Worm (Caenorhabditis elegans) whole organism, L3 larva: ENCODE data around the gene pha-2.

Source experiments
- R02D3.7 ChIP-seq: fragments of 150-350 bp; optimal IDR thresholded peaks from 2 replicates; lab custom pipeline; 2014; ENCODE audit warnings: missing biosample characterization, missing genetic modification characterization
- ZK546.5 ChIP-seq: sonication (generic microtip); optimal IDR thresholded peaks from 2 replicates; lab custom pipeline; 2017; ENCODE audit warnings: missing biosample characterization, missing genetic modification characterization
- aly-2 ChIP-seq: fragments of 150-350 bp; optimal IDR thresholded peaks from 2 replicates; lab custom pipeline; 2014; ENCODE audit warnings: missing biosample characterization, missing genetic modification characterization
- ceh-16 ChIP-seq: sonication (generic microtip); optimal IDR thresholded peaks from 2 replicates; lab custom pipeline; 2017; ENCODE audit warnings: missing biosample characterization, missing genetic modification characterization
- ceh-28 ChIP-seq: fragments of 150-350 bp; optimal IDR thresholded peaks from 2 replicates; lab custom pipeline; 2014; ENCODE audit warnings: missing biosample characterization, missing genetic modification reagents, missing genetic modification characterization
- ceh-82 ChIP-seq: fragments of 150-350 bp; optimal IDR thresholded peaks from 2 replicates; lab custom pipeline; 2014; ENCODE audit warnings: missing biosample characterization, missing genetic modification characterization
- ceh-9 ChIP-seq: sonication (generic microtip); optimal IDR thresholded peaks from 2 replicates; lab custom pipeline; 2018; ENCODE audit warnings: missing biosample characterization, missing genetic modification characterization
- daf-12 ChIP-seq: fragments of 150-350 bp; optimal IDR thresholded peaks from 2 replicates; lab custom pipeline; 2014; ENCODE audit warnings: missing biosample characterization, missing genetic modification reagents, missing genetic modification characterization
- egl-27 ChIP-seq: sonication (generic microtip); optimal IDR thresholded peaks from 4 replicates; lab custom pipeline; 2017; ENCODE audit warnings: missing biosample characterization, missing genetic modification reagents, missing genetic modification characterization
- elt-1 ChIP-seq: fragments of 150-350 bp; optimal IDR thresholded peaks from 2 replicates; lab custom pipeline; 2014; ENCODE audit warnings: missing biosample characterization, missing genetic modification characterization
- elt-2 ChIP-seq: sonication (generic microtip); optimal IDR thresholded peaks from 2 replicates; lab custom pipeline; 2016; ENCODE audit warnings: missing genetic modification reagents, mild to moderate bottlenecking, missing genetic modification characterization, missing compliant biosample characterization
- elt-3 ChIP-seq, 3 experiments: fragments of 150-350 bp in 1 of 3; sonication (generic microtip) in 2 of 3; optimal IDR thresholded peaks; 2 replicates in 2 of 3; 4 replicates in 1 of 3; lab custom pipeline; 2014 to 2017; ENCODE audit warnings: missing biosample characterization in 3 of 3, missing genetic modification characterization in 3 of 3
- eor-1 ChIP-seq, 2 experiments: fragments of 150-350 bp; optimal IDR thresholded peaks; 2 replicates each; lab custom pipeline; 2014 to 2018; ENCODE audit warnings: missing biosample characterization in 2 of 2, missing genetic modification characterization in 2 of 2
- fkh-10 ChIP-seq: sonication (generic microtip); optimal IDR thresholded peaks from 2 replicates; lab custom pipeline; 2017; ENCODE audit warnings: missing biosample characterization, missing genetic modification reagents, missing genetic modification characterization
- fkh-2 ChIP-seq: fragments of 150-350 bp; optimal IDR thresholded peaks from 2 replicates; lab custom pipeline; 2014; ENCODE audit warnings: missing biosample characterization, missing genetic modification reagents, missing genetic modification characterization
- fos-1 ChIP-seq: fragments of 150-350 bp; optimal IDR thresholded peaks from 2 replicates; lab custom pipeline; 2014; ENCODE audit warnings: missing biosample characterization, missing genetic modification characterization
- hmg-11 ChIP-seq: sonication (generic microtip); optimal IDR thresholded peaks from 2 replicates; lab custom pipeline; 2016; ENCODE audit warnings: missing genetic modification characterization, missing compliant biosample characterization
- jun-1 ChIP-seq: fragments of 150-350 bp; optimal IDR thresholded peaks from 2 replicates; lab custom pipeline; 2014; ENCODE audit warnings: missing biosample characterization, missing genetic modification reagents, missing genetic modification characterization
- lin-15B ChIP-seq: fragments of 150-350 bp; optimal IDR thresholded peaks from 2 replicates; lab custom pipeline; 2014; ENCODE audit warnings: missing biosample characterization, missing genetic modification characterization
- lin-39 ChIP-seq: fragments of 150-350 bp; optimal IDR thresholded peaks from 2 replicates; lab custom pipeline; 2018; ENCODE audit warnings: missing biosample characterization, missing genetic modification reagents, missing genetic modification characterization
- lsy-12 ChIP-seq: sonication (generic microtip); optimal IDR thresholded peaks from 2 replicates; lab custom pipeline; 2016; ENCODE audit warnings: mild to moderate bottlenecking, missing genetic modification characterization, missing compliant biosample characterization
- mdl-1 ChIP-seq: fragments of 150-350 bp; optimal IDR thresholded peaks from 2 replicates; lab custom pipeline; 2014; ENCODE audit warnings: missing biosample characterization, missing genetic modification characterization
- mml-1 ChIP-seq: fragments of 150-350 bp; sonication (generic microtip); optimal IDR thresholded peaks from 3 replicates; lab custom pipeline; 2014; ENCODE audit warnings: missing biosample characterization, missing genetic modification characterization
- nfya-1 ChIP-seq: sonication (generic microtip); optimal IDR thresholded peaks from 2 replicates; lab custom pipeline; 2017; ENCODE audit warnings: missing genetic modification characterization, mild to moderate bottlenecking, missing compliant biosample characterization, antibody characterized with exemption, moderate library complexity; ENCODE audit not compliant: insufficient read depth
- nhr-11 ChIP-seq: fragments of 150-350 bp; optimal IDR thresholded peaks from 2 replicates; lab custom pipeline; 2014; ENCODE audit warnings: missing biosample characterization, missing genetic modification characterization
- nhr-12 ChIP-seq: fragments of 150-350 bp; optimal IDR thresholded peaks from 2 replicates; lab custom pipeline; 2014; ENCODE audit warnings: missing biosample characterization, missing genetic modification characterization
- nhr-23 ChIP-seq: fragments of 150-350 bp; optimal IDR thresholded peaks from 2 replicates; lab custom pipeline; 2014; ENCODE audit warnings: missing biosample characterization, missing genetic modification reagents, missing genetic modification characterization
- nhr-237 ChIP-seq: fragments of 150-350 bp; optimal IDR thresholded peaks from 2 replicates; lab custom pipeline; 2014; ENCODE audit warnings: missing biosample characterization, missing genetic modification characterization
- nhr-25 ChIP-seq: sonication (generic microtip); optimal IDR thresholded peaks from 2 replicates; lab custom pipeline; 2017; ENCODE audit warnings: missing biosample characterization, missing genetic modification characterization
- nhr-28 ChIP-seq: fragments of 150-350 bp; optimal IDR thresholded peaks from 2 replicates; lab custom pipeline; 2014; ENCODE audit warnings: missing biosample characterization, missing genetic modification characterization
- nhr-43 ChIP-seq: sonication (generic microtip); optimal IDR thresholded peaks from 2 replicates; lab custom pipeline; 2016; ENCODE audit warnings: mild to moderate bottlenecking, missing genetic modification characterization, missing compliant biosample characterization; ENCODE audit not compliant: poor library complexity, severe bottlenecking
- nhr-67 ChIP-seq: fragments of 150-350 bp; optimal IDR thresholded peaks from 2 replicates; lab custom pipeline; 2014; ENCODE audit warnings: missing biosample characterization, missing genetic modification characterization
- nhr-76 ChIP-seq: fragments of 150-350 bp; sonication (generic microtip); optimal IDR thresholded peaks from 5 replicates; lab custom pipeline; 2014; ENCODE audit warnings: missing biosample characterization, missing genetic modification characterization
- nhr-77 ChIP-seq: fragments of 150-350 bp; optimal IDR thresholded peaks from 2 replicates; lab custom pipeline; 2014; ENCODE audit warnings: missing biosample characterization, missing genetic modification characterization
- pha-4 ChIP-seq: fragments of 150-350 bp; optimal IDR thresholded peaks from 2 replicates; lab custom pipeline; 2014; ENCODE audit warnings: missing biosample characterization, missing genetic modification reagents, missing genetic modification characterization
- pqm-1 ChIP-seq: fragments of 150-350 bp; optimal IDR thresholded peaks from 2 replicates; lab custom pipeline; 2017; ENCODE audit warnings: missing biosample characterization, missing genetic modification characterization, inconsistent platforms
- sea-2 ChIP-seq: fragments of 150-350 bp; sonication (generic microtip); optimal IDR thresholded peaks from 4 replicates; lab custom pipeline; 2014; ENCODE audit warnings: missing biosample characterization, missing genetic modification reagents, missing genetic modification characterization
- skn-1 ChIP-seq: fragments of 150-350 bp; optimal IDR thresholded peaks from 2 replicates; lab custom pipeline; 2014; ENCODE audit warnings: missing biosample characterization, missing genetic modification characterization
- snpc-4 ChIP-seq: fragments of 150-350 bp; optimal IDR thresholded peaks from 2 replicates; lab custom pipeline; 2014; ENCODE audit warnings: missing biosample characterization, missing genetic modification characterization
- tbx-2 ChIP-seq: sonication (generic microtip); optimal IDR thresholded peaks from 2 replicates; lab custom pipeline; 2016; ENCODE audit warnings: mild to moderate bottlenecking, missing genetic modification characterization, missing compliant biosample characterization
- unc-62 ChIP-seq: fragments of 150-350 bp; sonication (generic microtip); optimal IDR thresholded peaks from 4 replicates; lab custom pipeline; 2014; ENCODE audit warnings: missing biosample characterization, missing genetic modification reagents, missing genetic modification characterization
- zag-1 ChIP-seq: fragments of 150-350 bp; optimal IDR thresholded peaks from 2 replicates; lab custom pipeline; 2014; ENCODE audit warnings: missing biosample characterization, missing genetic modification characterization
- ztf-11 ChIP-seq: fragments of 150-350 bp; optimal IDR thresholded peaks from 2 replicates; lab custom pipeline; 2014; ENCODE audit warnings: missing biosample characterization, missing genetic modification characterization
- ztf-4 ChIP-seq: fragments of 150-350 bp; optimal IDR thresholded peaks from 2 replicates; lab custom pipeline; 2014; ENCODE audit warnings: missing biosample characterization, missing genetic modification characterization

pha-2 gene

ce11 chrX:601340-601757 lies 35.4 kb downstream of the pha-2 start (continued):
- TF ChIP-seq elt-1 (tag; lab: Kevin White, UChicago), result no peak
- TF ChIP-seq nhr-77, result no peak
- TF ChIP-seq fos-1, result no peak
- no peak for TF ChIP-seq fkh-2 (tag; lab: Kevin White, UChicago)

ce11 chrX:600671-601070 lies 36.1 kb downstream of the pha-2 start:
- TF ChIP-seq pha-4 (tag; lab: Kevin White, UChicago), result peak; percentile 86
- TF ChIP-seq elt-2, result peak; percentile 53
- no peak for TF ChIP-seq snpc-4
- TF ChIP-seq mdl-1 (tag; lab: Kevin White, UChicago), result no peak
- peak; percentile 46 for TF ChIP-seq pqm-1 (tag; lab: Kevin White, UChicago)

ce11 chrX:599476-599875 lies 37.3 kb downstream of the pha-2 start, which contains the start of gene F13C5.3:
Gene F13C5.3 (minus strand): TSS chrX:599576.
- TF ChIP-seq jun-1 (tag; lab: Kevin White, UChicago) (no peak), nhr-12 (tag; lab: Kevin White, UChicago) (no peak), ceh-28 (tag; lab: Kevin White, UChicago) (no peak), nhr-25 (tag; lab: Kevin White, UChicago) (no peak), nhr-23 (tag; lab: Kevin White, UChicago) (no peak), skn-1 (tag; lab: Kevin White, UChicago) (no peak)

ce11 chrX:593910-594447 lies 42.8 kb downstream of the pha-2 start, which contains the start of gene F13C5.2:
Gene F13C5.2 (plus strand): TSS chrX:593960.
- no peak for TF ChIP-seq nfya-1
- TF ChIP-seq ztf-11 (tag; lab: Kevin White, UChicago), result no peak
- no peak for TF ChIP-seq jun-1 (tag; lab: Kevin White, UChicago)
- no peak for TF ChIP-seq lsy-12
- TF ChIP-seq nhr-11, result no peak
- no peak for TF ChIP-seq ceh-82 (tag; lab: Kevin White, UChicago)
- no peak for TF ChIP-seq mml-1 (tag; lab: Kevin White, UChicago)
- TF ChIP-seq daf-12, result no peak
- TF ChIP-seq hmg-11 (tag; lab: Kevin White, UChicago), result no peak

ce11 chrX:593245-593733 lies 43.5 kb downstream of the pha-2 start:
- peak; percentile 89 for TF ChIP-seq lin-39 (tag; lab: Kevin White, UChicago)
- TF ChIP-seq ZK546.5, result no peak
- peak; percentile 72 for TF ChIP-seq tbx-2
- TF ChIP-seq nhr-11, result peak; percentile 14
- peak; percentile 41 for TF ChIP-seq sea-2 (GFP tag; lab: Kevin White, UChicago)
- no peak for TF ChIP-seq ceh-16
- peak; percentile 74 for TF ChIP-seq elt-2
- TF ChIP-seq nhr-67, result no peak
- TF ChIP-seq hmg-11 (tag; lab: Kevin White, UChicago), result peak; percentile 97
- no peak for TF ChIP-seq fos-1
- TF ChIP-seq nfya-1, result peak; percentile 88
- TF ChIP-seq R02D3.7, result peak; percentile 38
- no peak for TF ChIP-seq mml-1 (tag; lab: Kevin White, UChicago)
- no peak for TF ChIP-seq ztf-4 (tag; lab: Kevin White, UChicago)
- peak; percentile 60 for TF ChIP-seq lin-15B
- TF ChIP-seq egl-27, result peak; percentile 43
- no peak for TF ChIP-seq aly-2 (tag; lab: Kevin White, UChicago)
- no peak for TF ChIP-seq ceh-9 (tag; lab: Kevin White, UChicago)
- peak; percentile 14 for TF ChIP-seq zag-1 (tag; lab: Kevin White, UChicago)
- TF ChIP-seq nhr-28 (tag; lab: Kevin White, UChicago), result no peak
- TF ChIP-seq eor-1 (tag; optimal IDR thresholded peaks at IDR 0.05; lab: Kevin White, UChicago), result no peak
- peak; percentile 39 for TF ChIP-seq fkh-2 (tag; lab: Kevin White, UChicago)
- TF ChIP-seq nhr-12 (tag; lab: Kevin White, UChicago), result no peak
- TF ChIP-seq ztf-11 (tag; lab: Kevin White, UChicago), result no peak
- TF ChIP-seq elt-3 (tag; optimal IDR thresholded peaks at IDR 0.05; lab: Kevin White, UChicago), result no peak
- peak; percentile 64 for TF ChIP-seq ceh-28 (tag; lab: Kevin White, UChicago)
- no peak for TF ChIP-seq daf-12
- TF ChIP-seq nhr-76, result peak; percentile 27
- TF ChIP-seq nhr-23 (tag; lab: Kevin White, UChicago), result peak; percentile 8
- no peak for TF ChIP-seq nhr-43 (tag; lab: Kevin White, UChicago)
- no peak for TF ChIP-seq fkh-10 (GFP tag; lab: Kevin White, UChicago)
- no peak for TF ChIP-seq nhr-237 (tag; lab: Kevin White, UChicago)
- peak; percentile 89 for TF ChIP-seq pha-4 (tag; lab: Kevin White, UChicago)
- TF ChIP-seq jun-1 (tag; lab: Kevin White, UChicago), result peak; percentile 69
- peak; percentile 54 for TF ChIP-seq unc-62 (GFP tag; lab: Kevin White, UChicago)
